Worm (Caenorhabditis elegans): Measurements from ENCODE around the gene flp-17.

DNA sequence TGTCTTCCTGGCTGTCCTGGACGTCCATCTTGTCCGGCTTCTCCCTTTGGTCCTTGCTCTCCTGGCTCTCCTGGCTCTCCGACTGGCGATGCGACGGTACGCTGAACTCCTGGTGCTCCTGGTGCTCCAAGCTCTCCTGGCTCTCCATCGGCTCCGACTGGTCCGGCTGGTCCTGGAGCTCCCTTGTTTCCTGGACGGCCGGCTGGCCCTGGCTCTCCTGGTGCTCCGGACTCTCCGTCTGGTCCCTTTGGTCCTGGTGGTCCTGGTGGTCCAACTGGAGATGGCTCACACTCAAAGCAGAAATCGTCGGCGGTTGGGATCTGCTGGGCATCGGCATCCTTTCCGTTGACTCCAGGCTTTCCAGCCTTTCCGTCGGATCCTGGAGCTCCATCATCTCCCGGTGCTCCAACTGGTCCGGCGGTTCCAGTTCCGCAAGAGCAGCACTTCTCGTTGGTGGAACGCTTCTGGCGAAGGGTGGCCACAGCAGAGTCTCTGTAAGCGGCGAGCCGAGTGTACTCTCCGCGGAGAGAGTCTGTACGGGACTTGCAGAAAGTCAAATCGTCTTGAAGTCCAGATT lies 8.6 kb downstream of the flp-17 start:
- TF ChIP-seq fos-1 (tag; optimal IDR thresholded peaks at IDR 0.05) = no peak
- no peak for TF ChIP-seq R02D3.7 (tag; optimal IDR thresholded peaks at IDR 0.05)
- TF ChIP-seq elt-3 (tag; optimal IDR thresholded peaks at IDR 0.05) = no peak
- no peak for TF ChIP-seq nhr-11 (tag; optimal IDR thresholded peaks at IDR 0.05)
- no peak for TF ChIP-seq unc-62 (GFP tag; optimal IDR thresholded peaks at IDR 0.05)
- TF ChIP-seq nhr-21 (tag; optimal IDR thresholded peaks at IDR 0.05) = no peak
- no peak for TF ChIP-seq ztf-11 (tag; optimal IDR thresholded peaks at IDR 0.05)
- TF ChIP-seq mab-5 (tag; optimal IDR thresholded peaks at IDR 0.05) = no peak
- no peak for TF ChIP-seq nhr-10 (tag; optimal IDR thresholded peaks at IDR 0.05)
- TF ChIP-seq nhr-77 (tag; optimal IDR thresholded peaks at IDR 0.05) = no peak
- no peak for TF ChIP-seq ceh-82 (tag; optimal IDR thresholded peaks at IDR 0.05)
- no peak for TF ChIP-seq nhr-12 (tag; optimal IDR thresholded peaks at IDR 0.05)
